Worm (Caenorhabditis elegans) whole organism, early embryonic: Measurements from ENCODE around the gene Y51H7C.9.

ENCODE experiments used
- F13C5.2 ChIP-seq: sonication (generic microtip); optimal IDR thresholded peaks from 2 replicates; lab custom pipeline; 2017; ENCODE audit warnings: mild to moderate bottlenecking, missing genetic modification characterization, inconsistent platforms, missing compliant biosample characterization
- aly-1 ChIP-seq: sonication (generic microtip); optimal IDR thresholded peaks from 2 replicates; lab custom pipeline; 2016; ENCODE audit warnings: missing genetic modification characterization, missing compliant biosample characterization
- ama-1 ChIP-seq: fragments of 150-350 bp; optimal IDR thresholded peaks from 2 replicates; lab custom pipeline; 2014
- ceh-13 ChIP-seq: fragments of 200-800 bp; sonication (Bioruptor generic); optimal IDR thresholded peaks from 2 replicates; lab custom pipeline; 2018; ENCODE audit warnings: mild to moderate bottlenecking, missing genetic modification characterization, missing compliant biosample characterization
- ceh-36 ChIP-seq: sonication (generic microtip); optimal IDR thresholded peaks from 2 replicates; lab custom pipeline; 2016; ENCODE audit warnings: missing genetic modification characterization, inconsistent platforms, missing compliant biosample characterization
- flt-1 ChIP-seq: fragments of 200-800 bp; sonication (Bioruptor generic); IDR thresholded peaks from 2 replicates; pipeline ENCODE4 v1.3.6; 2022; ENCODE audit warnings: missing genetic modification characterization, missing compliant biosample characterization
- pes-1 ChIP-seq: fragments of 200-800 bp; sonication (Bioruptor generic); IDR thresholded peaks from 2 replicates; pipeline ENCODE4 v1.3.6; 2022; ENCODE audit warnings: missing genetic modification reagents, missing genetic modification characterization, missing compliant biosample characterization
- scrt-1 ChIP-seq: fragments of 200-800 bp; sonication (Bioruptor generic); IDR thresholded peaks from 2 replicates; pipeline ENCODE4 v1.3.6; 2022; ENCODE audit warnings: missing genetic modification characterization, missing compliant biosample characterization
- tbx-11 ChIP-seq: fragments of 200-800 bp; sonication (Bioruptor generic); IDR thresholded peaks from 2 replicates; pipeline ENCODE4 v1.3.6; 2022; ENCODE audit warnings: missing genetic modification characterization, missing compliant biosample characterization
- tbx-37 ChIP-seq: fragments of 200-800 bp; sonication (Bioruptor generic); conservative IDR thresholded peaks from 2 replicates; pipeline ENCODE4 v1.3.6; 2022; ENCODE audit warnings: missing genetic modification reagents, missing genetic modification characterization, missing compliant biosample characterization

- TF ChIP-seq ama-1 (lab: Kevin White, UChicago) (no peak), aly-1 (tag; lab: Kevin White, UChicago) (no peak), ceh-13 (GFP tag; lab: Kevin White, UChicago) (no peak), ceh-36 (tag; lab: Kevin White, UChicago) (no peak), tbx-11 (no peak), flt-1 (GFP tag; lab: Robert Waterston, UW) (no peak), pes-1 (GFP tag; lab: Robert Waterston, UW) (no peak), F13C5.2 (no peak), scrt-1 (GFP tag; lab: Robert Waterston, UW) (no peak), tbx-37 (GFP tag; lab: Robert Waterston, UW) (no peak)
Observed at ce11 chrII:1368756-1369155, 42.5 kb downstream of the Y51H7C.9 start.
